Fruit fly (Drosophila melanogaster) whole organism: Measurements from ENCODE around the gene Dok.

Experiments used
- CG8478 ChIP-seq: fragments of >200 bp; optimal IDR thresholded peaks from 2 replicates; lab custom pipeline; 2018; ENCODE audit warnings: inconsistent platforms
- Dll ChIP-seq: fragments of >200 bp; optimal IDR thresholded peaks from 2 replicates; lab custom pipeline; 2017
- EcR ChIP-seq, 2 experiments: fragments of >200 bp; optimal IDR thresholded peaks; 2 replicates each; lab custom pipeline; 2017; ENCODE audit warnings: missing biosample characterization in 2 of 2, missing genetic modification characterization in 2 of 2, missing genetic modification reagents in 2 of 2
- pan ChIP-seq: fragments of >200 bp; optimal IDR thresholded peaks from 2 replicates; lab custom pipeline; 2017
- psq ChIP-seq: fragments of >200 bp; optimal IDR thresholded peaks from 2 replicates; lab custom pipeline; 2017
- usp ChIP-seq: fragments of >200 bp; optimal IDR thresholded peaks from 2 replicates; lab custom pipeline; 2017; ENCODE audit warnings: missing biosample characterization, missing genetic modification characterization, mixed read lengths

dm6 chrX:7320455-7321224, 3.4 kb upstream of the Dok start:
- TF ChIP-seq psq (lab: Kevin White, UChicago) (no peak), pan (lab: Kevin White, UChicago) (no peak), EcR (GFP tag; optimal IDR thresholded peaks at IDR 0.05; lab: Kevin White, UChicago) (no peak), usp (GFP tag; lab: Kevin White, UChicago) (no peak), Dll (no peak), CG8478 (lab: Kevin White, UChicago) (peak; percentile 22)
